Worm (Caenorhabditis elegans): ENCODE results near the gene cyn-13.

DNA sequence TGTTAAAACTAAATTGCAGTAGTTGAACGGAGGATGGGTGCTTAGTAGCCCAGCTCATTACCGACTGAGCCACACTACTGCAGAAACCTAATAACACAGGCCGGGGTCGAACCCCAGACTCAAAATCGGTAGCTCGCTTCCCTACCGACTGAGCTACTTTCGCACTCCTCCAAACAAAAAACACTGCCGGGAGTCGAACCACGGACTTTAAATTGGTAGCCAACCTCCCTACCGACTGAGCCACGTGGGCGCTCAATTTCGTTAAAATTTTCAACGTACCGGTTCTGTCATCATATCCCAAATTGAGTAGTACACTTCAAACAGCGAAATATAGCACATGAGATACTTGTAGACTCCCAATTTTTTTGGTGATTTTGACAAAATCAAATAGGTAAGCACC is 34.0 kb upstream of the cyn-13 start:
- no peak for TF ChIP-seq T22C8.4 (GFP tag; IDR thresholded peaks at IDR 0.05)
- no peak for TF ChIP-seq ref-1 (GFP tag; conservative IDR thresholded peaks at IDR 0.05)
- TF ChIP-seq klf-2 (GFP tag; conservative IDR thresholded peaks at IDR 0.05) = no peak
- TF ChIP-seq flt-1 (GFP tag; IDR thresholded peaks at IDR 0.05) = no peak
